Fruit fly (Drosophila melanogaster) whole organism, prepupa: ENCODE results near the gene CG34248.

Experiments used
- CG10631 ChIP-seq: fragments of 200-800 bp; sonication (Bioruptor generic); optimal IDR thresholded peaks from 2 replicates; lab custom pipeline; 2016; ENCODE audit warnings: missing biosample characterization, missing genetic modification characterization
- CG15336 ChIP-seq: fragments of 200-800 bp; sonication (Bioruptor generic); IDR thresholded peaks from 2 replicates; pipeline ENCODE4 v1.3.6; 2022; ENCODE audit warnings: missing biosample characterization, missing genetic modification characterization
- CG3032 ChIP-seq: fragments of 200-800 bp; optimal IDR thresholded peaks from 2 replicates; lab custom pipeline; 2019; ENCODE audit warnings: missing biosample characterization, mild to moderate bottlenecking, missing genetic modification characterization, moderate library complexity
- CG3919 ChIP-seq: fragments of 200-800 bp; sonication (Bioruptor generic); optimal IDR thresholded peaks from 3 replicates; lab custom pipeline; 2016; ENCODE audit warnings: missing biosample characterization, missing genetic modification characterization
- CG6808 ChIP-seq: fragments of 200-800 bp; sonication (Bioruptor generic); optimal IDR thresholded peaks from 3 replicates; lab custom pipeline; 2017; ENCODE audit warnings: missing biosample characterization, missing genetic modification characterization, mild to moderate bottlenecking, moderate library complexity, missing genetic modification reagents
- Eip75B ChIP-seq: fragments of 200-800 bp; sonication (Bioruptor generic); optimal IDR thresholded peaks from 3 replicates; lab custom pipeline; 2016; ENCODE audit warnings: missing biosample characterization, missing genetic modification characterization
- Hr38 ChIP-seq: sonication (Bioruptor generic); optimal IDR thresholded peaks from 2 replicates; lab custom pipeline; 2016; ENCODE audit warnings: missing biosample characterization, missing genetic modification characterization
- Hr4 ChIP-seq: fragments of 200-800 bp; sonication (Bioruptor generic); optimal IDR thresholded peaks from 3 replicates; lab custom pipeline; 2016; ENCODE audit warnings: missing biosample characterization, missing genetic modification characterization
- Lpt ChIP-seq: fragments of 200-800 bp; sonication (Bioruptor generic); optimal IDR thresholded peaks from 3 replicates; lab custom pipeline; 2016; ENCODE audit warnings: missing biosample characterization, missing genetic modification characterization
- Met ChIP-seq: fragments of 200-800 bp; sonication (Bioruptor generic); optimal IDR thresholded peaks from 3 replicates; lab custom pipeline; 2016; ENCODE audit warnings: missing biosample characterization, missing genetic modification characterization
- fd59A ChIP-seq: fragments of 200-800 bp; sonication (Bioruptor generic); optimal IDR thresholded peaks from 2 replicates; lab custom pipeline; 2017; ENCODE audit warnings: missing biosample characterization, mild to moderate bottlenecking, missing genetic modification characterization, missing genetic modification reagents
- lz ChIP-seq: fragments of 200-800 bp; sonication (Bioruptor generic); optimal IDR thresholded peaks from 3 replicates; lab custom pipeline; 2016; ENCODE audit warnings: missing biosample characterization, missing genetic modification characterization
- vri ChIP-seq: fragments of 200-800 bp; sonication (Bioruptor generic); optimal IDR thresholded peaks from 3 replicates; lab custom pipeline; 2016; ENCODE audit warnings: missing biosample characterization, mild to moderate bottlenecking, missing genetic modification characterization

dm6 chr3L:16221800-16222199 lies 48.9 kb downstream of the CG34248 start:
- no peak for TF ChIP-seq Lpt (GFP tag; lab: Kevin White, UChicago)
- no peak for TF ChIP-seq Hr38
- no peak for TF ChIP-seq fd59A
- no peak for TF ChIP-seq Hr4 (GFP tag; lab: Kevin White, UChicago)
- TF ChIP-seq CG3919 (GFP tag; lab: Kevin White, UChicago) = no peak
- TF ChIP-seq CG3032 = no peak
- TF ChIP-seq CG10631 (GFP tag; lab: Kevin White, UChicago) = no peak
- no peak for TF ChIP-seq vri (GFP tag; lab: Kevin White, UChicago)
- TF ChIP-seq CG15336 (GFP tag; lab: Robert Waterston, UW) = no peak
- TF ChIP-seq CG6808 (GFP tag; lab: Kevin White, UChicago) = no peak
- no peak for TF ChIP-seq lz (GFP tag; lab: Kevin White, UChicago)
- no peak for TF ChIP-seq Met
- TF ChIP-seq Eip75B = no peak
